Worm (Caenorhabditis elegans) whole organism, late embryonic: Measurements from ENCODE around the gene nhr-90.

Experiments
- C08G9.2 ChIP-seq: sonication (generic microtip); optimal IDR thresholded peaks from 2 replicates; lab custom pipeline; 2016; ENCODE audit warnings: mild to moderate bottlenecking, missing genetic modification characterization, moderate library complexity, missing compliant biosample characterization
- F13H6.1 ChIP-seq: sonication (generic microtip); optimal IDR thresholded peaks from 2 replicates; lab custom pipeline; 2016; ENCODE audit warnings: missing genetic modification characterization, missing compliant biosample characterization
- T23F11.4 ChIP-seq: fragments of 200-800 bp; sonication (Bioruptor generic); optimal IDR thresholded peaks from 2 replicates; lab custom pipeline; 2018; ENCODE audit warnings: mild to moderate bottlenecking, missing genetic modification characterization, missing compliant biosample characterization
- ahr-1 ChIP-seq: sonication (generic microtip); optimal IDR thresholded peaks from 2 replicates; lab custom pipeline; 2016; ENCODE audit warnings: missing genetic modification characterization, missing compliant biosample characterization
- ama-1 ChIP-seq: fragments of 150-350 bp; optimal IDR thresholded peaks from 2 replicates; lab custom pipeline; 2014
- ceh-14 ChIP-seq: sonication (generic microtip); optimal IDR thresholded peaks from 2 replicates; lab custom pipeline; 2016; ENCODE audit warnings: missing genotype, missing genetic modification characterization, missing compliant biosample characterization
- ceh-2 ChIP-seq: sonication (generic microtip); optimal IDR thresholded peaks from 2 replicates; lab custom pipeline; 2016; ENCODE audit warnings: missing genotype, missing genetic modification characterization, missing compliant biosample characterization
- ceh-30 ChIP-seq: fragments of 150-350 bp; optimal IDR thresholded peaks from 2 replicates; lab custom pipeline; 2014; ENCODE audit warnings: missing biosample characterization, missing genetic modification characterization
- ceh-6 ChIP-seq: fragments of 200-800 bp; sonication (Bioruptor generic); optimal IDR thresholded peaks from 2 replicates; lab custom pipeline; 2018; ENCODE audit warnings: mild to moderate bottlenecking, missing genetic modification characterization, missing compliant biosample characterization
- dmd-4 ChIP-seq: sonication (generic microtip); optimal IDR thresholded peaks from 2 replicates; lab custom pipeline; 2016; ENCODE audit warnings: borderline replicate concordance, missing genetic modification characterization, missing compliant biosample characterization
- dve-1 ChIP-seq: sonication (generic microtip); optimal IDR thresholded peaks from 2 replicates; lab custom pipeline; 2017; ENCODE audit warnings: antibody characterized with exemption, mild to moderate bottlenecking, missing genetic modification characterization, missing compliant biosample characterization
- elt-2 ChIP-seq: sonication (generic microtip); optimal IDR thresholded peaks from 2 replicates; lab custom pipeline; 2016; ENCODE audit warnings: missing genetic modification reagents, missing genetic modification characterization, missing compliant biosample characterization
- fax-1 ChIP-seq: sonication (generic microtip); optimal IDR thresholded peaks from 2 replicates; lab custom pipeline; 2016; ENCODE audit warnings: missing genotype, missing genetic modification characterization, missing compliant biosample characterization
- fkh-10 ChIP-seq: fragments of 150-350 bp; optimal IDR thresholded peaks from 2 replicates; lab custom pipeline; 2014; ENCODE audit warnings: missing biosample characterization, missing genetic modification reagents, missing genetic modification characterization
- gmeb-2 ChIP-seq: sonication (generic microtip); optimal IDR thresholded peaks from 2 replicates; lab custom pipeline; 2016; ENCODE audit warnings: missing genetic modification characterization, inconsistent platforms, missing compliant biosample characterization
- hlh-13 ChIP-seq: fragments of 200-800 bp; sonication (Bioruptor generic); optimal IDR thresholded peaks from 2 replicates; lab custom pipeline; 2018; ENCODE audit warnings: mild to moderate bottlenecking, missing genetic modification characterization, missing compliant biosample characterization
- hlh-30 ChIP-seq: sonication (generic microtip); optimal IDR thresholded peaks from 2 replicates; lab custom pipeline; 2017; ENCODE audit warnings: antibody characterized with exemption, missing genetic modification characterization, missing compliant biosample characterization; ENCODE audit not compliant: insufficient read depth
- hlh-8 ChIP-seq: sonication (generic microtip); optimal IDR thresholded peaks from 2 replicates; lab custom pipeline; 2016; ENCODE audit warnings: missing genotype, missing genetic modification characterization, missing compliant biosample characterization
- lim-6 ChIP-seq: sonication (generic microtip); optimal IDR thresholded peaks from 2 replicates; lab custom pipeline; 2016; ENCODE audit warnings: missing genetic modification characterization, missing compliant biosample characterization
- lin-11 ChIP-seq: fragments of 200-800 bp; sonication (Bioruptor generic); optimal IDR thresholded peaks from 2 replicates; lab custom pipeline; 2018; ENCODE audit warnings: mild to moderate bottlenecking, missing genetic modification characterization, missing compliant biosample characterization
- madf-2 ChIP-seq: sonication (generic microtip); optimal IDR thresholded peaks from 2 replicates; lab custom pipeline; 2017; ENCODE audit warnings: missing genetic modification characterization, missing compliant biosample characterization
- nfya-1 ChIP-seq: sonication (generic microtip); optimal IDR thresholded peaks from 2 replicates; lab custom pipeline; 2017; ENCODE audit warnings: missing genetic modification characterization, mild to moderate bottlenecking, missing compliant biosample characterization, antibody characterized with exemption, moderate library complexity
- nhr-11 ChIP-seq: fragments of 150-350 bp; optimal IDR thresholded peaks from 2 replicates; lab custom pipeline; 2014; ENCODE audit warnings: missing biosample characterization, missing genetic modification characterization
- nhr-232 ChIP-seq: sonication (generic microtip); optimal IDR thresholded peaks from 2 replicates; lab custom pipeline; 2016; ENCODE audit warnings: missing genetic modification characterization, missing compliant biosample characterization
- npax-4 ChIP-seq: sonication (generic microtip); optimal IDR thresholded peaks from 2 replicates; lab custom pipeline; 2016; ENCODE audit warnings: missing genetic modification characterization, missing compliant biosample characterization
- pag-3 ChIP-seq: sonication (generic microtip); optimal IDR thresholded peaks from 2 replicates; lab custom pipeline; 2016; ENCODE audit warnings: missing compliant biosample characterization, missing genetic modification characterization, borderline replicate concordance
- pax-1 ChIP-seq: fragments of 150-350 bp; optimal IDR thresholded peaks from 2 replicates; lab custom pipeline; 2014; ENCODE audit warnings: missing biosample characterization, missing genetic modification characterization
- pqm-1 ChIP-seq: sonication (generic microtip); optimal IDR thresholded peaks from 2 replicates; lab custom pipeline; 2016; ENCODE audit warnings: missing genetic modification characterization, missing compliant biosample characterization
- pros-1 ChIP-seq: fragments of 150-350 bp; optimal IDR thresholded peaks from 2 replicates; lab custom pipeline; 2014; ENCODE audit warnings: missing biosample characterization, missing genetic modification reagents, missing genetic modification characterization
- sox-4 ChIP-seq: sonication (generic microtip); optimal IDR thresholded peaks from 2 replicates; lab custom pipeline; 2017; ENCODE audit warnings: mild to moderate bottlenecking, missing genetic modification characterization, inconsistent platforms, missing compliant biosample characterization
- syd-9 ChIP-seq: sonication (generic microtip); optimal IDR thresholded peaks from 2 replicates; lab custom pipeline; 2016; ENCODE audit warnings: mild to moderate bottlenecking, missing genetic modification characterization, moderate library complexity, missing compliant biosample characterization
- unc-3 ChIP-seq, 2 experiments: fragments of 200-800 bp in 1 of 2; sonication (Bioruptor generic) in 1 of 2; sonication (generic microtip) in 1 of 2; conservative IDR thresholded peaks in 1 of 2; optimal IDR thresholded peaks in 1 of 2; 2 replicates each; pipeline versions ENCODE4 v1.3.6 to Lab custom; 2016 to 2022; ENCODE audit warnings: missing compliant biosample characterization in 2 of 2, missing genetic modification characterization in 2 of 2, missing genetic modification reagents in 1 of 2
- unc-42 ChIP-seq: sonication (generic microtip); optimal IDR thresholded peaks from 2 replicates; lab custom pipeline; 2016; ENCODE audit warnings: missing genotype, missing genetic modification characterization, missing compliant biosample characterization
- unc-55 ChIP-seq: sonication (generic microtip); optimal IDR thresholded peaks from 2 replicates; lab custom pipeline; 2017; ENCODE audit warnings: missing biosample characterization, missing genetic modification reagents, missing genetic modification characterization
- unc-86 ChIP-seq: sonication (generic microtip); optimal IDR thresholded peaks from 2 replicates; lab custom pipeline; 2016; ENCODE audit warnings: missing genetic modification characterization, missing compliant biosample characterization

Gene nhr-90

ce11 chrV:576070-576469 lies 34.2 kb upstream of the nhr-90 start, which contains the start of gene K06H6.5:
Gene K06H6.5, plus strand, starts transcription at chrV:576370.
- no peak for TF ChIP-seq hlh-13
- TF ChIP-seq T23F11.4, result no peak
- TF ChIP-seq hlh-8 (tag; lab: Kevin White, UChicago), result no peak
- no peak for TF ChIP-seq nfya-1 (tag; lab: Kevin White, UChicago)
- no peak for TF ChIP-seq hlh-30 (tag; lab: Kevin White, UChicago)
- TF ChIP-seq ahr-1 (tag; lab: Kevin White, UChicago), result no peak
- TF ChIP-seq lim-6 (tag; lab: Kevin White, UChicago), result no peak
- TF ChIP-seq dve-1, result no peak
- TF ChIP-seq C08G9.2 (tag; lab: Kevin White, UChicago), result no peak
- no peak for TF ChIP-seq ceh-2

- no peak for TF ChIP-seq F13H6.1
- TF ChIP-seq elt-2 (tag; lab: Kevin White, UChicago), result no peak
- no peak for TF ChIP-seq lin-11
- no peak for TF ChIP-seq unc-3 (GFP tag; conservative IDR thresholded peaks at IDR 0.05; lab: Robert Waterston, UW)
- TF ChIP-seq unc-3 (tag; optimal IDR thresholded peaks at IDR 0.05; lab: Kevin White, UChicago), result no peak
- no peak for TF ChIP-seq nhr-11 (tag; lab: Kevin White, UChicago)
- TF ChIP-seq pros-1, result no peak
- TF ChIP-seq npax-4 (tag; lab: Kevin White, UChicago), result no peak
- TF ChIP-seq ceh-6, result no peak
- TF ChIP-seq unc-86, result no peak
- no peak for TF ChIP-seq ama-1
- no peak for TF ChIP-seq unc-55 (GFP tag; lab: Kevin White, UChicago)
- no peak for TF ChIP-seq fkh-10
- TF ChIP-seq nhr-232 (tag; lab: Kevin White, UChicago), result no peak
- no peak for TF ChIP-seq pag-3 (tag; lab: Kevin White, UChicago)
- TF ChIP-seq syd-9 (tag; lab: Kevin White, UChicago), result no peak
Observed at ce11 chrV:576918-577317, 33.4 kb upstream of the nhr-90 start.

- TF ChIP-seq ceh-2, result no peak
- TF ChIP-seq pros-1, result no peak
- TF ChIP-seq ahr-1 (tag; lab: Kevin White, UChicago), result no peak
- TF ChIP-seq F13H6.1, result no peak
- no peak for TF ChIP-seq hlh-13
- no peak for TF ChIP-seq fax-1 (tag; lab: Kevin White, UChicago)
- TF ChIP-seq hlh-30 (tag; lab: Kevin White, UChicago), result no peak
- no peak for TF ChIP-seq npax-4 (tag; lab: Kevin White, UChicago)
- no peak for TF ChIP-seq ceh-14 (tag; lab: Kevin White, UChicago)
- TF ChIP-seq unc-42 (tag; lab: Kevin White, UChicago), result no peak
- TF ChIP-seq dmd-4 (tag; lab: Kevin White, UChicago), result no peak
- TF ChIP-seq, all 69 proteins: peak for 0
Observed at ce11 chrV:578977-579376, 31.3 kb upstream of the nhr-90 start, which contains the start of gene K06H6.4. Gene K06H6.4, plus strand, starts transcription at chrV:579277.

ce11 chrV:581616-582015 lies 28.7 kb upstream of the nhr-90 start, which contains the start of gene nstp-7:
Gene nstp-7, plus strand, starts transcription at chrV:581916.
- no peak for TF ChIP-seq pqm-1 (tag; lab: Kevin White, UChicago)
- TF ChIP-seq pax-1, result no peak
- TF ChIP-seq ceh-30 (tag; lab: Kevin White, UChicago), result no peak

- TF ChIP-seq F13H6.1 (no peak), sox-4 (tag; lab: Kevin White, UChicago) (no peak), madf-2 (no peak), fkh-10 (no peak), ceh-6 (no peak), gmeb-2 (tag; lab: Kevin White, UChicago) (no peak), unc-55 (GFP tag; lab: Kevin White, UChicago) (no peak)
Observed at ce11 chrV:585472-585871, 24.8 kb upstream of the nhr-90 start, which contains the start of gene K06H6.2. Gene K06H6.2, plus strand, starts transcription at chrV:585772.
